Fruit fly (Drosophila melanogaster): ENCODE results near the gene CG42780.

The CG42780 gene

dm6 chrX:7301351-7302328 is 30.4 kb downstream of the CG42780 start (continued):
- TF ChIP-seq gcm (GFP tag; optimal IDR thresholded peaks at IDR 0.05): no peak
- peak; percentile 2 for TF ChIP-seq CG3995 (GFP tag; optimal IDR thresholded peaks at IDR 0.05)
- TF ChIP-seq Dad (GFP tag; optimal IDR thresholded peaks at IDR 0.05): no peak
- TF ChIP-seq crc (GFP tag; optimal IDR thresholded peaks at IDR 0.05): no peak
- TF ChIP-seq Max (GFP tag; optimal IDR thresholded peaks at IDR 0.05): peak; percentile 47
- no peak for TF ChIP-seq nau (GFP tag; optimal IDR thresholded peaks at IDR 0.05)
- no peak for TF ChIP-seq CTCF (GFP tag; optimal IDR thresholded peaks at IDR 0.05)
- peak; percentile 66 for TF ChIP-seq CG7839 (tag; optimal IDR thresholded peaks at IDR 0.05)
- peak; percentile 70 for TF ChIP-seq tio (GFP tag; optimal IDR thresholded peaks at IDR 0.05)
- TF ChIP-seq HLH54F (GFP tag; optimal IDR thresholded peaks at IDR 0.05): peak; percentile 8
- no peak for TF ChIP-seq pho (GFP tag; optimal IDR thresholded peaks at IDR 0.05)
- TF ChIP-seq CG12942 (GFP tag; optimal IDR thresholded peaks at IDR 0.05): no peak
- no peak for TF ChIP-seq psq (GFP tag; optimal IDR thresholded peaks at IDR 0.05)
- TF ChIP-seq Gsc (GFP tag; IDR thresholded peaks at IDR 0.05): no peak
- no peak for TF ChIP-seq Neu2 (GFP tag; optimal IDR thresholded peaks at IDR 0.05; ENCODE audit: borderline replicate concordance)
- TF ChIP-seq Rfx (GFP tag; IDR thresholded peaks at IDR 0.05): peak; percentile 34; the same call in 1 of the 2 replicates
- peak; percentile 81 for TF ChIP-seq phol (tag; optimal IDR thresholded peaks at IDR 0.05)
- TF ChIP-seq CG5953 (GFP tag; IDR thresholded peaks at IDR 0.05): peak; percentile 38; the same call in 1 of the 2 replicates
- no peak for TF ChIP-seq CG7987 (GFP tag; optimal IDR thresholded peaks at IDR 0.05)
- TF ChIP-seq zfh1 (GFP tag; IDR thresholded peaks at IDR 0.05): peak; percentile 55; the same call in 2 of the 3 replicates
- TF ChIP-seq CG18599 (GFP tag; optimal IDR thresholded peaks at IDR 0.05): no peak
- TF ChIP-seq Blimp-1 (GFP tag; optimal IDR thresholded peaks at IDR 0.05): no peak
- peak; percentile 40 for TF ChIP-seq btn (GFP tag; optimal IDR thresholded peaks at IDR 0.05)
- peak; percentile 27 for TF ChIP-seq CG15073 (GFP tag; optimal IDR thresholded peaks at IDR 0.05)
- peak; percentile 5 to 11 for TF ChIP-seq dpn (GFP tag; optimal IDR thresholded peaks at IDR 0.05)
- no peak for TF ChIP-seq zfh2 (GFP tag; optimal IDR thresholded peaks at IDR 0.05)
- no peak for TF ChIP-seq Atf6 (GFP tag; IDR thresholded peaks at IDR 0.05)
- peak; percentile 19 to 71 for TF ChIP-seq Hr51 (GFP tag; optimal IDR thresholded peaks at IDR 0.05)
- TF ChIP-seq Sox100B (GFP tag; optimal IDR thresholded peaks at IDR 0.05): peak; percentile 91
- TF ChIP-seq CG3847 (GFP tag; IDR thresholded peaks at IDR 0.05): no peak
- no peak for TF ChIP-seq knrl (GFP tag; IDR thresholded peaks at IDR 0.05; ENCODE audit: partially characterized antibody)
- TF ChIP-seq Spps (tag; optimal IDR thresholded peaks at IDR 0.05): no peak
- TF ChIP-seq HLH3B (GFP tag; IDR thresholded peaks at IDR 0.05): 0 out of 2 replicates have a peak, but pooled peaks have one; percentile 46
- TF ChIP-seq CG9727 (GFP tag; optimal IDR thresholded peaks at IDR 0.05): peak; percentile 74
- TF ChIP-seq CG13287 (GFP tag; IDR thresholded peaks at IDR 0.05; ENCODE audit: partially characterized antibody): no peak
- TF ChIP-seq run (tag; optimal IDR thresholded peaks at IDR 0.05): peak; percentile 8
- no peak for TF ChIP-seq jumu (GFP tag; optimal IDR thresholded peaks at IDR 0.05)
- no peak for TF ChIP-seq CG12299 (tag; optimal IDR thresholded peaks at IDR 0.05)
- no peak for TF ChIP-seq CG12071 (GFP tag; optimal IDR thresholded peaks at IDR 0.05)
- no peak for TF ChIP-seq CG9215 (GFP tag; IDR thresholded peaks at IDR 0.05)
- no peak for TF ChIP-seq CG31224 (GFP tag; IDR thresholded peaks at IDR 0.05)
- peak; percentile 35 for TF ChIP-seq ranshi (GFP tag; IDR thresholded peaks at IDR 0.05)
- TF ChIP-seq emc (GFP tag; optimal IDR thresholded peaks at IDR 0.05): no peak
- TF ChIP-seq CG7556 (GFP tag; optimal IDR thresholded peaks at IDR 0.05): peak; percentile 87
- TF ChIP-seq dm (GFP tag; optimal IDR thresholded peaks at IDR 0.05): no peak
- peak; percentile 19 for TF ChIP-seq ewg (GFP tag; optimal IDR thresholded peaks at IDR 0.05)
- TF ChIP-seq CG6683 (GFP tag; optimal IDR thresholded peaks at IDR 0.05): no peak
- TF ChIP-seq sd (tag; optimal IDR thresholded peaks at IDR 0.05): no peak
- no peak for TF ChIP-seq grn (GFP tag; optimal IDR thresholded peaks at IDR 0.05)
